Fruit fly (Drosophila melanogaster) whole organism, prepupa: Measurements from ENCODE around the gene CG4743.

Experiments used
- CG10669 ChIP-seq: fragments of 200-800 bp; sonication (Bioruptor generic); optimal IDR thresholded peaks from 3 replicates; lab custom pipeline; 2018; ENCODE audit warnings: missing biosample characterization, mild to moderate bottlenecking, missing genetic modification characterization, moderate library complexity
- CG11294 ChIP-seq: fragments of 200-800 bp; sonication (Bioruptor generic); IDR thresholded peaks from 2 replicates; pipeline ENCODE4 v1.3.6; 2022; ENCODE audit warnings: missing biosample characterization, missing genetic modification characterization
- CG11762 ChIP-seq: fragments of 200-800 bp; sonication (Bioruptor generic); optimal IDR thresholded peaks from 3 replicates; lab custom pipeline; 2016; ENCODE audit warnings: missing biosample characterization, missing genetic modification characterization; ENCODE audit not compliant: insufficient read depth
- CG15336 ChIP-seq: fragments of 200-800 bp; sonication (Bioruptor generic); IDR thresholded peaks from 2 replicates; pipeline ENCODE4 v1.3.6; 2022; ENCODE audit warnings: missing biosample characterization, missing genetic modification characterization
- CG1621 ChIP-seq: fragments of 200-800 bp; sonication (Bioruptor generic); optimal IDR thresholded peaks from 3 replicates; lab custom pipeline; 2018; ENCODE audit warnings: missing biosample characterization, mild to moderate bottlenecking, missing genetic modification characterization
- CG34406 ChIP-seq: fragments of 200-800 bp; sonication (Bioruptor generic); optimal IDR thresholded peaks from 3 replicates; lab custom pipeline; 2016; ENCODE audit warnings: missing biosample characterization, missing genetic modification characterization
- CG3919 ChIP-seq: fragments of 200-800 bp; sonication (Bioruptor generic); optimal IDR thresholded peaks from 3 replicates; lab custom pipeline; 2016; ENCODE audit warnings: missing biosample characterization, missing genetic modification characterization
- CG4318 ChIP-seq: fragments of 200-800 bp; sonication (Bioruptor generic); optimal IDR thresholded peaks from 3 replicates; lab custom pipeline; 2017; ENCODE audit warnings: missing biosample characterization, mild to moderate bottlenecking, missing genetic modification characterization
- CG6163 ChIP-seq: fragments of 200-800 bp; sonication (Bioruptor generic); IDR thresholded peaks from 3 replicates; pipeline ENCODE4 v1.3.6; 2022; ENCODE audit warnings: missing biosample characterization, missing genetic modification characterization
- CG6276 ChIP-seq: fragments of 200-800 bp; sonication (Bioruptor generic); optimal IDR thresholded peaks from 2 replicates; lab custom pipeline; 2017; ENCODE audit warnings: missing biosample characterization, mild to moderate bottlenecking, missing genetic modification characterization
- CG6854 ChIP-seq: fragments of 200-800 bp; sonication (Bioruptor generic); optimal IDR thresholded peaks from 2 replicates; lab custom pipeline; 2017; ENCODE audit warnings: missing biosample characterization, mild to moderate bottlenecking, missing genetic modification characterization
- CG7368 ChIP-seq: fragments of 200-800 bp; sonication (Bioruptor generic); optimal IDR thresholded peaks from 3 replicates; lab custom pipeline; 2016; ENCODE audit warnings: missing biosample characterization, missing genetic modification characterization
- CG8119 ChIP-seq: fragments of 200-800 bp; sonication (Bioruptor generic); IDR thresholded peaks from 3 replicates; pipeline ENCODE4 v1.3.6; 2022; ENCODE audit warnings: missing biosample characterization, missing genetic modification characterization
- CG8319 ChIP-seq: fragments of 200-800 bp; sonication (Bioruptor generic); optimal IDR thresholded peaks from 3 replicates; lab custom pipeline; 2016; ENCODE audit warnings: missing biosample characterization, missing genetic modification characterization
- CG8632 ChIP-seq: fragments of 200-800 bp; sonication (Bioruptor generic); optimal IDR thresholded peaks from 3 replicates; lab custom pipeline; 2016; ENCODE audit warnings: missing biosample characterization, missing genetic modification characterization
- CG9139 ChIP-seq: fragments of 200-800 bp; sonication (Bioruptor generic); optimal IDR thresholded peaks from 3 replicates; lab custom pipeline; 2017; ENCODE audit warnings: missing biosample characterization, mild to moderate bottlenecking, missing genetic modification characterization
- Eip78C ChIP-seq: fragments of 200-800 bp; sonication (Bioruptor generic); peaks from one replicate; lab custom pipeline; 2016; ENCODE audit warnings: missing biosample characterization, missing genetic modification characterization
- Eip93F ChIP-seq: fragments of 200-800 bp; sonication (Bioruptor generic); optimal IDR thresholded peaks from 2 replicates; lab custom pipeline; 2016; ENCODE audit warnings: missing biosample characterization, mild to moderate bottlenecking, missing genetic modification characterization
- Ets21C ChIP-seq: fragments of 200-800 bp; sonication (Bioruptor generic); optimal IDR thresholded peaks from 3 replicates; lab custom pipeline; 2016; ENCODE audit warnings: missing biosample characterization, missing genetic modification characterization
- Ets96B ChIP-seq: fragments of 200-800 bp; optimal IDR thresholded peaks from 2 replicates; lab custom pipeline; 2019; ENCODE audit warnings: missing biosample characterization, mild to moderate bottlenecking, missing genetic modification characterization, moderate library complexity
- Gug ChIP-seq: fragments of 200-800 bp; sonication (Bioruptor generic); IDR thresholded peaks from 2 replicates; pipeline ENCODE4 v1.3.6; 2022; ENCODE audit warnings: missing biosample characterization, missing genetic modification characterization
- Hr38 ChIP-seq: sonication (Bioruptor generic); optimal IDR thresholded peaks from 2 replicates; lab custom pipeline; 2016; ENCODE audit warnings: missing biosample characterization, missing genetic modification characterization
- Hr39 ChIP-seq: fragments of 200-800 bp; sonication (Bioruptor generic); optimal IDR thresholded peaks from 2 replicates; lab custom pipeline; 2016; ENCODE audit warnings: missing biosample characterization, missing genetic modification characterization
- Hr4 ChIP-seq: fragments of 200-800 bp; sonication (Bioruptor generic); optimal IDR thresholded peaks from 3 replicates; lab custom pipeline; 2016; ENCODE audit warnings: missing biosample characterization, missing genetic modification characterization
- Lpt ChIP-seq: fragments of 200-800 bp; sonication (Bioruptor generic); optimal IDR thresholded peaks from 3 replicates; lab custom pipeline; 2016; ENCODE audit warnings: missing biosample characterization, missing genetic modification characterization
- OdsH ChIP-seq: fragments of 200-800 bp; sonication (Bioruptor generic); optimal IDR thresholded peaks from 3 replicates; lab custom pipeline; 2016; ENCODE audit warnings: missing biosample characterization, missing genetic modification characterization
- Smox ChIP-seq: fragments of 200-800 bp; sonication (Bioruptor generic); optimal IDR thresholded peaks from 3 replicates; lab custom pipeline; 2016; ENCODE audit warnings: missing biosample characterization, missing genetic modification characterization
- Sox102F ChIP-seq: fragments of 200-800 bp; sonication (Bioruptor generic); optimal IDR thresholded peaks from 2 replicates; lab custom pipeline; 2016; ENCODE audit warnings: missing biosample characterization, mild to moderate bottlenecking, missing genetic modification characterization
- Sox14 ChIP-seq: fragments of 200-800 bp; sonication (Bioruptor generic); optimal IDR thresholded peaks from 3 replicates; lab custom pipeline; 2016; ENCODE audit warnings: missing biosample characterization, missing genetic modification characterization
- acj6 ChIP-seq: fragments of 200-800 bp; sonication (Bioruptor generic); optimal IDR thresholded peaks from 3 replicates; lab custom pipeline; 2016; ENCODE audit warnings: missing biosample characterization, missing genetic modification characterization
- cyc ChIP-seq: fragments of 200-800 bp; sonication (Bioruptor generic); optimal IDR thresholded peaks from 3 replicates; lab custom pipeline; 2016; ENCODE audit warnings: missing biosample characterization, missing genetic modification characterization
- eg ChIP-seq: fragments of 200-800 bp; sonication (Bioruptor generic); IDR thresholded peaks from 3 replicates; pipeline ENCODE4 v1.3.6; 2022; ENCODE audit warnings: missing biosample characterization, missing genetic modification characterization
- esn ChIP-seq: fragments of 200-800 bp; sonication (Bioruptor generic); optimal IDR thresholded peaks from 2 replicates; lab custom pipeline; 2016; ENCODE audit warnings: missing biosample characterization, mild to moderate bottlenecking, missing genetic modification characterization, moderate library complexity
- fkh ChIP-seq: fragments of 200-800 bp; sonication (Bioruptor generic); optimal IDR thresholded peaks from 3 replicates; lab custom pipeline; 2017; ENCODE audit warnings: missing biosample characterization, mild to moderate bottlenecking, missing genetic modification characterization, moderate library complexity
- net ChIP-seq: fragments of 200-800 bp; sonication (Bioruptor generic); optimal IDR thresholded peaks from 3 replicates; lab custom pipeline; 2016; ENCODE audit warnings: missing biosample characterization, missing genetic modification characterization
- salr ChIP-seq, 2 experiments: fragments of 200-800 bp; sonication (Bioruptor generic); optimal IDR thresholded peaks; 3 replicates each; lab custom pipeline; 2016 to 2018; ENCODE audit warnings: missing biosample characterization in 2 of 2, missing genetic modification characterization in 2 of 2, mild to moderate bottlenecking in 1 of 2
- spab ChIP-seq: fragments of 200-800 bp; sonication (Bioruptor generic); optimal IDR thresholded peaks from 2 replicates; lab custom pipeline; 2017; ENCODE audit warnings: missing biosample characterization, mild to moderate bottlenecking, missing genetic modification characterization, missing genetic modification reagents
- ss ChIP-seq, 2 experiments: fragments of 200-800 bp; sonication (Bioruptor generic); optimal IDR thresholded peaks; 2 replicates in 1 of 2; 3 replicates in 1 of 2; lab custom pipeline; 2017 to 2018; ENCODE audit warnings: mild to moderate bottlenecking in 2 of 2, missing biosample characterization in 2 of 2, missing genetic modification characterization in 2 of 2, moderate library complexity in 1 of 2
- svp ChIP-seq: fragments of 200-800 bp; sonication (Bioruptor generic); peaks from one replicate; lab custom pipeline; 2016; ENCODE audit warnings: missing biosample characterization, missing genetic modification characterization
- topi ChIP-seq: fragments of 200-800 bp; sonication (Bioruptor generic); optimal IDR thresholded peaks from 3 replicates; lab custom pipeline; 2016; ENCODE audit warnings: missing biosample characterization, missing genetic modification characterization
- vri ChIP-seq: fragments of 200-800 bp; sonication (Bioruptor generic); optimal IDR thresholded peaks from 3 replicates; lab custom pipeline; 2016; ENCODE audit warnings: missing biosample characterization, mild to moderate bottlenecking, missing genetic modification characterization

Gene CG4743

dm6 chr3R:25684859-25685258, 4.5 kb upstream of the CG4743 start, which contains the start of gene RpL27 (continued):
- peak; percentile 56 for TF ChIP-seq CG11762 (GFP tag; lab: Kevin White, UChicago)
- peak; percentile 25 for TF ChIP-seq Eip93F (GFP tag; lab: Kevin White, UChicago)
- TF ChIP-seq acj6 (GFP tag; lab: Kevin White, UChicago): peak; percentile 56
- TF ChIP-seq CG6854: peak; percentile 93
- TF ChIP-seq OdsH: peak; percentile 67
- TF ChIP-seq Sox14 (GFP tag; lab: Kevin White, UChicago): peak; percentile 58
- no peak for TF ChIP-seq CG11294
- no peak for TF ChIP-seq CG4318 (GFP tag; lab: Kevin White, UChicago)
- peak; percentile 83 for TF ChIP-seq esn (GFP tag; lab: Kevin White, UChicago)
- no peak for TF ChIP-seq Gug (GFP tag; lab: Robert Waterston, UW)
- TF ChIP-seq CG6276: no peak
- TF ChIP-seq CG8632 (GFP tag; lab: Kevin White, UChicago): no peak
- TF ChIP-seq CG3919: peak; percentile 75
- peak; percentile 65 to 81 for TF ChIP-seq ss (GFP tag; optimal IDR thresholded peaks at IDR 0.05; lab: Kevin White, UChicago)

dm6 chr3R:25678489-25679082, 1.8 kb downstream of the CG4743 start, which contains the start of the genes CG4730 and CG5039:
TSS of gene CG4730 (minus strand) at chr3R:25678682.
TSS of gene CG5039 (plus strand) at chr3R:25678683.
- TF ChIP-seq vri (peak; percentile 32), CG1621 (no peak), fkh (GFP tag; lab: Kevin White, UChicago) (peak; percentile 83)

dm6 chr3R:25665509-25665908, 14.8 kb downstream of the CG4743 start, which contains the start of gene Lgr3:
TSS of gene Lgr3 (plus strand) at chr3R:25665809.
- TF ChIP-seq Lpt (GFP tag; lab: Kevin White, UChicago) (no peak), eg (no peak), CG9139 (GFP tag; lab: Kevin White, UChicago) (no peak), Smox (GFP tag; lab: Kevin White, UChicago) (no peak), CG6163 (no peak), CG15336 (no peak), Sox14 (GFP tag; lab: Kevin White, UChicago) (no peak), Ets96B (tag; lab: Kevin White, UChicago) (no peak), CG8119 (no peak)

- TF ChIP-seq eg: 0 out of 3 replicates have a peak, but pooled peaks have one; percentile 11
- no peak for TF ChIP-seq CG8319 (GFP tag; lab: Kevin White, UChicago)
- TF ChIP-seq Hr4 (GFP tag; lab: Kevin White, UChicago): peak; percentile 12
- TF ChIP-seq, all 60 proteins: peak for 2
Measured at dm6 chr3R:25662358-25662757, 18.0 kb downstream of the CG4743 start.

- peak; percentile 25 for TF ChIP-seq Hr4 (GFP tag; lab: Kevin White, UChicago)
- TF ChIP-seq svp (GFP tag; lab: Kevin White, UChicago): no peak
- no peak; the same call in 1 of the 3 replicates for TF ChIP-seq CG6163
- no peak for TF ChIP-seq CG10669 (GFP tag; lab: Kevin White, UChicago)
- no peak for TF ChIP-seq CG7368 (GFP tag; lab: Kevin White, UChicago)
- no peak for TF ChIP-seq CG11294
- no peak for TF ChIP-seq topi (GFP tag; lab: Kevin White, UChicago)
- no peak for TF ChIP-seq net (GFP tag; lab: Kevin White, UChicago)
- TF ChIP-seq spab (GFP tag; lab: Kevin White, UChicago): no peak
- peak; percentile 3 for TF ChIP-seq Hr39 (GFP tag; lab: Kevin White, UChicago)
- TF ChIP-seq Eip78C (GFP tag; lab: Kevin White, UChicago): peak; percentile 71
- TF ChIP-seq esn (GFP tag; lab: Kevin White, UChicago): peak; percentile 39
- TF ChIP-seq Gug (GFP tag; lab: Robert Waterston, UW): no peak
- no peak for TF ChIP-seq Sox14 (GFP tag; lab: Kevin White, UChicago)
- TF ChIP-seq Smox (GFP tag; lab: Kevin White, UChicago): peak; percentile 31
- TF ChIP-seq salr (GFP tag; optimal IDR thresholded peaks at IDR 0.05; lab: Kevin White, UChicago): no peak
- TF ChIP-seq CG11762 (GFP tag; lab: Kevin White, UChicago): peak; percentile 1
- no peak for TF ChIP-seq CG9139 (GFP tag; lab: Kevin White, UChicago)
- no peak for TF ChIP-seq CG34406 (GFP tag; lab: Kevin White, UChicago)
- TF ChIP-seq CG8119: peak; percentile 25; the same call in 1 of the 3 replicates
- TF ChIP-seq Hr38 (GFP tag; lab: Kevin White, UChicago): no peak
- peak; percentile 23 for TF ChIP-seq Ets21C (GFP tag; lab: Kevin White, UChicago)
- no peak for TF ChIP-seq CG6854
- no peak for TF ChIP-seq Lpt (GFP tag; lab: Kevin White, UChicago)
- no peak for TF ChIP-seq vri
- no peak for TF ChIP-seq Sox102F (GFP tag; lab: Kevin White, UChicago)
- peak; percentile 73 for TF ChIP-seq fkh (GFP tag; lab: Kevin White, UChicago)
- TF ChIP-seq cyc (GFP tag; lab: Kevin White, UChicago): no peak
Measured at dm6 chr3R:25661531-25662193, 18.7 kb downstream of the CG4743 start, which contains the start of gene RASSF8. TSS of gene RASSF8 (plus strand) at chr3R:25661795.
